Fruit fly (Drosophila melanogaster): Measurements from ENCODE around the gene CG9701.

The CG9701 gene

dm6 chr3L:16730645-16731044 is 2.7 kb upstream of the CG9701 start, which contains the start of gene Dbp73D (continued):
- no peak for TF ChIP-seq CG6689 (GFP tag; IDR thresholded peaks at IDR 0.05)
- peak; percentile 98 for TF ChIP-seq Dp (GFP tag; optimal IDR thresholded peaks at IDR 0.05)
- no peak for TF ChIP-seq Chrac-16 (GFP tag; optimal IDR thresholded peaks at IDR 0.05)
- TF ChIP-seq CG9727 (GFP tag; optimal IDR thresholded peaks at IDR 0.05): no peak
- TF ChIP-seq sr (GFP tag; IDR thresholded peaks at IDR 0.05): no peak
- no peak for TF ChIP-seq Bdp1 (GFP tag; optimal IDR thresholded peaks at IDR 0.05)
- TF ChIP-seq ci (GFP tag; IDR thresholded peaks at IDR 0.05): no peak
- TF ChIP-seq Med (GFP tag): peak; percentile 32
- peak; percentile 76 for TF ChIP-seq CG13287 (GFP tag; IDR thresholded peaks at IDR 0.05; ENCODE audit: partially characterized antibody)
- no peak for TF ChIP-seq NK7.1 (GFP tag; optimal IDR thresholded peaks at IDR 0.05)
- TF ChIP-seq E2f2 (GFP tag; IDR thresholded peaks at IDR 0.05): peak; percentile 98
- TF ChIP-seq CG14710 (tag; optimal IDR thresholded peaks at IDR 0.05): peak; percentile 85
- TF ChIP-seq Dek (tag; optimal IDR thresholded peaks at IDR 0.05): no peak
- no peak for TF ChIP-seq lmd (GFP tag; IDR thresholded peaks at IDR 0.05)
- peak; percentile 50; the same call in 1 of the 2 replicates for TF ChIP-seq hbn (GFP tag; IDR thresholded peaks at IDR 0.05; ENCODE audit: partially characterized antibody)
- no peak for TF ChIP-seq CG2875 (GFP tag; optimal IDR thresholded peaks at IDR 0.05)
- TF ChIP-seq CG3995 (GFP tag; optimal IDR thresholded peaks at IDR 0.05): no peak
- TF ChIP-seq CG1233 (GFP tag; optimal IDR thresholded peaks at IDR 0.05): no peak
- no peak for TF ChIP-seq wdn (GFP tag; IDR thresholded peaks at IDR 0.05)
- TF ChIP-seq gsb (GFP tag; IDR thresholded peaks at IDR 0.05): no peak
- no peak for TF ChIP-seq HmgZ (tag; optimal IDR thresholded peaks at IDR 0.05)
- no peak for TF ChIP-seq twi (tag; optimal IDR thresholded peaks at IDR 0.05)
- TF ChIP-seq Nf-YA (GFP tag; IDR thresholded peaks at IDR 0.05): no peak
- TF ChIP-seq zfh2 (GFP tag; optimal IDR thresholded peaks at IDR 0.05): no peak
- TF ChIP-seq Ada2b (GFP tag; IDR thresholded peaks at IDR 0.05): no peak
- no peak for TF ChIP-seq CG1024 (GFP tag; IDR thresholded peaks at IDR 0.05)
- no peak for TF ChIP-seq CG8290 (GFP tag; optimal IDR thresholded peaks at IDR 0.05)
- no peak for TF ChIP-seq CG8290 (tag; optimal IDR thresholded peaks at IDR 0.05)
- no peak for TF ChIP-seq CG31365 (tag; optimal IDR thresholded peaks at IDR 0.05)
- TF ChIP-seq CG13775 (GFP tag; optimal IDR thresholded peaks at IDR 0.05): no peak
- no peak for TF ChIP-seq CG1529 (GFP tag; optimal IDR thresholded peaks at IDR 0.05)
- no peak for TF ChIP-seq dmrt99B (tag; optimal IDR thresholded peaks at IDR 0.05)
- TF ChIP-seq CG7839 (tag; optimal IDR thresholded peaks at IDR 0.05): no peak
- TF ChIP-seq Blimp-1 (GFP tag; optimal IDR thresholded peaks at IDR 0.05): no peak
- no peak for TF ChIP-seq Fer1 (GFP tag; optimal IDR thresholded peaks at IDR 0.05)
- no peak for TF ChIP-seq CG6254 (GFP tag; optimal IDR thresholded peaks at IDR 0.05)
- no peak for TF ChIP-seq al (GFP tag; IDR thresholded peaks at IDR 0.05)
- 0 out of 2 replicates have a peak, but pooled peaks have one; percentile 16 for TF ChIP-seq CG2129 (GFP tag; IDR thresholded peaks at IDR 0.05; ENCODE audit: partially characterized antibody)
- no peak for TF ChIP-seq slp2 (GFP tag; optimal IDR thresholded peaks at IDR 0.05)
- TF ChIP-seq tll (GFP tag; optimal IDR thresholded peaks at IDR 0.05): no peak
- TF ChIP-seq fd102C (GFP tag; optimal IDR thresholded peaks at IDR 0.05): no peak
- TF ChIP-seq maf-S (GFP tag; optimal IDR thresholded peaks at IDR 0.05): no peak
- TF ChIP-seq vnd (GFP tag; IDR thresholded peaks at IDR 0.05; ENCODE audit: partially characterized antibody): no peak
- TF ChIP-seq Kr (GFP tag; optimal IDR thresholded peaks at IDR 0.05): no peak
- no peak for TF ChIP-seq CG31441 (GFP tag; IDR thresholded peaks at IDR 0.05)
- TF ChIP-seq Doc3 (GFP tag; IDR thresholded peaks at IDR 0.05; ENCODE audit: partially characterized antibody): peak; percentile 55; the same call in 2 of the 3 replicates
- no peak for TF ChIP-seq CG32532 (GFP tag; IDR thresholded peaks at IDR 0.05)
